Worm (Caenorhabditis elegans) whole organism, L4 larva: Measurements from ENCODE around the gene ttr-18.

Experiments
- F26F4.8 ChIP-seq: fragments of 200-800 bp; sonication (Bioruptor generic); conservative IDR thresholded peaks from 2 replicates; pipeline ENCODE4 v1.3.6; 2022; ENCODE audit warnings: missing genetic modification characterization, missing compliant biosample characterization
- F37D6.2 ChIP-seq: sonication (generic microtip); optimal IDR thresholded peaks from 2 replicates; lab custom pipeline; 2016; ENCODE audit warnings: mild to moderate bottlenecking, missing genetic modification characterization, missing compliant biosample characterization
- T26A8.4 ChIP-seq: fragments of 200-800 bp; sonication (Bioruptor generic); IDR thresholded peaks from 2 replicates; pipeline ENCODE4 v1.3.6; 2022; ENCODE audit warnings: missing genetic modification characterization, missing compliant biosample characterization
- Y105C5A.15 ChIP-seq: fragments of 200-800 bp; sonication (Bioruptor generic); IDR thresholded peaks from 2 replicates; pipeline ENCODE4 v1.3.6; 2022; ENCODE audit warnings: missing genetic modification characterization, missing compliant biosample characterization
- Y5F2A.4 ChIP-seq: fragments of 200-800 bp; sonication (Bioruptor generic); optimal IDR thresholded peaks from 2 replicates; lab custom pipeline; 2018; ENCODE audit warnings: mild to moderate bottlenecking, missing genetic modification characterization, missing compliant biosample characterization
- Y75B8A.6 ChIP-seq: fragments of 200-800 bp; sonication (Bioruptor generic); IDR thresholded peaks from 2 replicates; pipeline ENCODE4 v1.3.6; 2022; ENCODE audit warnings: missing genetic modification reagents, missing genetic modification characterization, missing compliant biosample characterization
- ZK337.2 ChIP-seq: fragments of 200-800 bp; sonication (Bioruptor generic); IDR thresholded peaks from 2 replicates; pipeline ENCODE4 v1.3.6; 2022; ENCODE audit warnings: missing genetic modification reagents, missing genetic modification characterization, missing compliant biosample characterization
- ZK546.5 ChIP-seq, 2 experiments: sonication (generic microtip); optimal IDR thresholded peaks; 2 replicates each; lab custom pipeline; 2017; ENCODE audit warnings: missing biosample characterization in 2 of 2, missing genetic modification characterization in 2 of 2
- arid-1 ChIP-seq: fragments of 200-800 bp; sonication (Bioruptor generic); conservative IDR thresholded peaks from 2 replicates; pipeline ENCODE4 v1.3.6; 2022; ENCODE audit warnings: missing genetic modification reagents, missing genetic modification characterization, missing compliant biosample characterization
- ceh-20 ChIP-seq: fragments of 200-800 bp; sonication (Bioruptor generic); IDR thresholded peaks from 2 replicates; pipeline ENCODE4 v1.3.6; 2022; ENCODE audit warnings: missing genetic modification reagents, missing genetic modification characterization, missing compliant biosample characterization
- ceh-44 ChIP-seq: fragments of 200-800 bp; sonication (Bioruptor generic); IDR thresholded peaks from 2 replicates; pipeline ENCODE4 v1.3.6; 2022; ENCODE audit warnings: missing genetic modification reagents, missing genetic modification characterization, missing compliant biosample characterization
- ceh-82 ChIP-seq: sonication (generic microtip); optimal IDR thresholded peaks from 2 replicates; lab custom pipeline; 2017; ENCODE audit warnings: missing biosample characterization, missing genetic modification characterization
- ces-1 ChIP-seq: fragments of 150-350 bp; sonication (generic microtip); optimal IDR thresholded peaks from 4 replicates; lab custom pipeline; 2014; ENCODE audit warnings: missing biosample characterization, missing genetic modification reagents, missing genetic modification characterization
- cey-2 ChIP-seq: sonication (generic microtip); optimal IDR thresholded peaks from 3 replicates; lab custom pipeline; 2017; ENCODE audit warnings: missing genetic modification characterization, mild to moderate bottlenecking, missing compliant biosample characterization, antibody characterized with exemption, borderline replicate concordance; ENCODE audit not compliant: insufficient read depth
- daf-16 ChIP-seq, 3 experiments: sonication (generic microtip); optimal IDR thresholded peaks; 2 replicates each; lab custom pipeline; 2016 to 2017; ENCODE audit warnings: missing genetic modification characterization in 3 of 3, missing genetic modification reagents in 3 of 3, mild to moderate bottlenecking in 2 of 3, missing compliant biosample characterization in 2 of 3, missing biosample characterization in 1 of 3, moderate library complexity in 1 of 3
- daf-19 ChIP-seq: fragments of 200-800 bp; sonication (Bioruptor generic); conservative IDR thresholded peaks from 2 replicates; pipeline ENCODE4 v1.3.6; 2022; ENCODE audit warnings: missing genetic modification characterization, missing compliant biosample characterization
- dmd-6 ChIP-seq: fragments of 200-800 bp; sonication (Bioruptor generic); IDR thresholded peaks from 2 replicates; pipeline ENCODE4 v1.3.6; 2022; ENCODE audit warnings: missing genetic modification reagents, missing genetic modification characterization, missing compliant biosample characterization
- dpl-1 ChIP-seq: fragments of 150-350 bp; optimal IDR thresholded peaks from 2 replicates; lab custom pipeline; 2014; ENCODE audit warnings: missing biosample characterization, missing genetic modification reagents, missing genetic modification characterization
- dve-1 ChIP-seq: sonication (generic microtip); optimal IDR thresholded peaks from 2 replicates; lab custom pipeline; 2017; ENCODE audit warnings: antibody characterized with exemption, mild to moderate bottlenecking, missing genetic modification characterization, missing compliant biosample characterization; ENCODE audit not compliant: insufficient read depth
- egl-27 ChIP-seq: sonication (generic microtip); optimal IDR thresholded peaks from 3 replicates; lab custom pipeline; 2017; ENCODE audit warnings: missing biosample characterization, missing genetic modification reagents, missing genetic modification characterization
- fkh-10 ChIP-seq: fragments of 150-350 bp; optimal IDR thresholded peaks from 2 replicates; lab custom pipeline; 2014; ENCODE audit warnings: missing biosample characterization, missing genetic modification reagents, missing genetic modification characterization
- fos-1 ChIP-seq: fragments of 150-350 bp; optimal IDR thresholded peaks from 2 replicates; lab custom pipeline; 2014; ENCODE audit warnings: missing biosample characterization, missing genetic modification characterization
- hlh-11 ChIP-seq: fragments of 200-800 bp; sonication (Bioruptor generic); optimal IDR thresholded peaks from 2 replicates; lab custom pipeline; 2018; ENCODE audit warnings: mild to moderate bottlenecking, missing genetic modification characterization, missing compliant biosample characterization
- hmg-1.1 ChIP-seq: fragments of 200-800 bp; sonication (Bioruptor generic); IDR thresholded peaks from 2 replicates; pipeline ENCODE4 v1.3.6; 2022; ENCODE audit warnings: missing genetic modification reagents, missing genetic modification characterization, missing compliant biosample characterization
- lin-13 ChIP-seq: fragments of 150-350 bp; optimal IDR thresholded peaks from 2 replicates; lab custom pipeline; 2014; ENCODE audit warnings: missing biosample characterization, missing genetic modification reagents, missing genetic modification characterization
- lin-29 ChIP-seq: fragments of 200-800 bp; sonication (Bioruptor generic); IDR thresholded peaks from 2 replicates; pipeline ENCODE4 v1.3.6; 2022; ENCODE audit warnings: missing genetic modification reagents, missing genetic modification characterization, missing compliant biosample characterization
- lin-39 ChIP-seq: fragments of 150-350 bp; optimal IDR thresholded peaks from 2 replicates; lab custom pipeline; 2014; ENCODE audit warnings: missing biosample characterization, missing genetic modification reagents, missing genetic modification characterization
- lir-3 ChIP-seq: sonication (generic microtip); optimal IDR thresholded peaks from 2 replicates; lab custom pipeline; 2016; ENCODE audit warnings: mild to moderate bottlenecking, missing genetic modification characterization, missing compliant biosample characterization
- lsy-2 ChIP-seq, 2 experiments: fragments of 150-350 bp in 1 of 2; sonication (generic microtip) in 1 of 2; optimal IDR thresholded peaks; 2 replicates each; lab custom pipeline; 2014 to 2017; ENCODE audit warnings: missing biosample characterization in 2 of 2, missing genetic modification characterization in 2 of 2
- madf-9 ChIP-seq: fragments of 200-800 bp; sonication (Bioruptor generic); conservative IDR thresholded peaks from 2 replicates; pipeline ENCODE4 v1.3.6; 2022; ENCODE audit warnings: missing genetic modification reagents, missing genetic modification characterization, missing compliant biosample characterization
- mdt-29 ChIP-seq: fragments of 200-800 bp; sonication (Bioruptor generic); IDR thresholded peaks from 2 replicates; pipeline ENCODE4 v1.3.6; 2022; ENCODE audit warnings: missing genetic modification reagents, missing genetic modification characterization, missing compliant biosample characterization
- mxl-2 ChIP-seq: fragments of 200-800 bp; sonication (Bioruptor generic); conservative IDR thresholded peaks from 2 replicates; pipeline ENCODE4 v1.3.6; 2022; ENCODE audit warnings: missing genetic modification reagents, missing genetic modification characterization, missing compliant biosample characterization
- mxl-3 ChIP-seq: fragments of 200-800 bp; sonication (Bioruptor generic); optimal IDR thresholded peaks from 2 replicates; lab custom pipeline; 2018; ENCODE audit warnings: mild to moderate bottlenecking, missing genetic modification characterization, missing compliant biosample characterization
- nhr-10 ChIP-seq: fragments of 150-350 bp; optimal IDR thresholded peaks from 2 replicates; lab custom pipeline; 2014; ENCODE audit warnings: missing biosample characterization, missing genetic modification characterization
- nhr-111 ChIP-seq: fragments of 200-800 bp; sonication (Bioruptor generic); optimal IDR thresholded peaks from 2 replicates; lab custom pipeline; 2018; ENCODE audit warnings: mild to moderate bottlenecking, missing genetic modification characterization, missing compliant biosample characterization
- nhr-28 ChIP-seq: fragments of 150-350 bp; optimal IDR thresholded peaks from 2 replicates; lab custom pipeline; 2014; ENCODE audit warnings: missing biosample characterization, missing genetic modification characterization
- nhr-42 ChIP-seq: fragments of 200-800 bp; sonication (Bioruptor generic); IDR thresholded peaks from 2 replicates; pipeline ENCODE4 v1.3.6; 2022; ENCODE audit warnings: missing genetic modification characterization, missing compliant biosample characterization
- nhr-48 ChIP-seq: sonication (generic microtip); optimal IDR thresholded peaks from 2 replicates; lab custom pipeline; 2016; ENCODE audit warnings: mild to moderate bottlenecking, missing genetic modification characterization, missing compliant biosample characterization
- nhr-76 ChIP-seq: fragments of 150-350 bp; optimal IDR thresholded peaks from 2 replicates; lab custom pipeline; 2014; ENCODE audit warnings: missing biosample characterization, missing genetic modification characterization
- pha-4 ChIP-seq, 2 experiments: fragments of 150-350 bp in 1 of 2; fragments of 200-800 bp in 1 of 2; sonication (Bioruptor generic) in 1 of 2; IDR thresholded peaks in 1 of 2; optimal IDR thresholded peaks in 1 of 2; 2 replicates each; pipeline versions ENCODE4 v1.3.6 to Lab custom; 2014 to 2022; ENCODE audit warnings: missing genetic modification characterization in 2 of 2, missing genetic modification reagents in 2 of 2, missing biosample characterization in 1 of 2, missing compliant biosample characterization in 1 of 2
- php-3 ChIP-seq: fragments of 200-800 bp; sonication (Bioruptor generic); IDR thresholded peaks from 2 replicates; pipeline ENCODE4 v1.3.6; 2022; ENCODE audit warnings: missing genetic modification reagents, missing genetic modification characterization, missing compliant biosample characterization
- saeg-2 ChIP-seq: fragments of 200-800 bp; sonication (Bioruptor generic); IDR thresholded peaks from 2 replicates; pipeline ENCODE4 v1.3.6; 2022; ENCODE audit warnings: missing genetic modification reagents, missing genetic modification characterization, missing compliant biosample characterization
- sdz-12 ChIP-seq: fragments of 200-800 bp; sonication (Bioruptor generic); optimal IDR thresholded peaks from 2 replicates; lab custom pipeline; 2018; ENCODE audit warnings: mild to moderate bottlenecking, missing genetic modification characterization, missing compliant biosample characterization
- snpc-1.2 ChIP-seq: fragments of 200-800 bp; sonication (Bioruptor generic); IDR thresholded peaks from 2 replicates; pipeline ENCODE4 v1.3.6; 2022; ENCODE audit warnings: missing genetic modification reagents, missing genetic modification characterization, missing compliant biosample characterization
- spr-1 ChIP-seq: sonication (generic microtip); optimal IDR thresholded peaks from 2 replicates; lab custom pipeline; 2016; ENCODE audit warnings: mild to moderate bottlenecking, missing genetic modification characterization, missing compliant biosample characterization
- tra-1 ChIP-seq: fragments of 200-800 bp; sonication (Bioruptor generic); IDR thresholded peaks from 2 replicates; pipeline ENCODE4 v1.3.6; 2022; ENCODE audit warnings: missing genetic modification reagents, missing genetic modification characterization, missing compliant biosample characterization
- vab-7 ChIP-seq: fragments of 200-800 bp; sonication (Bioruptor generic); IDR thresholded peaks from 2 replicates; pipeline ENCODE4 v1.3.6; 2022; ENCODE audit warnings: missing genetic modification reagents, missing genetic modification characterization, missing compliant biosample characterization
- zag-1 ChIP-seq: fragments of 150-350 bp; optimal IDR thresholded peaks from 2 replicates; lab custom pipeline; 2014; ENCODE audit warnings: missing biosample characterization, missing genetic modification characterization
- zfp-2 ChIP-seq: sonication (generic microtip); optimal IDR thresholded peaks from 2 replicates; lab custom pipeline; 2016; ENCODE audit warnings: mild to moderate bottlenecking, missing genetic modification characterization, missing compliant biosample characterization
- zip-11 ChIP-seq: fragments of 200-800 bp; sonication (Bioruptor generic); IDR thresholded peaks from 2 replicates; pipeline ENCODE4 v1.3.6; 2022; ENCODE audit warnings: missing genetic modification characterization, missing compliant biosample characterization

The ttr-18 gene

DNA sequence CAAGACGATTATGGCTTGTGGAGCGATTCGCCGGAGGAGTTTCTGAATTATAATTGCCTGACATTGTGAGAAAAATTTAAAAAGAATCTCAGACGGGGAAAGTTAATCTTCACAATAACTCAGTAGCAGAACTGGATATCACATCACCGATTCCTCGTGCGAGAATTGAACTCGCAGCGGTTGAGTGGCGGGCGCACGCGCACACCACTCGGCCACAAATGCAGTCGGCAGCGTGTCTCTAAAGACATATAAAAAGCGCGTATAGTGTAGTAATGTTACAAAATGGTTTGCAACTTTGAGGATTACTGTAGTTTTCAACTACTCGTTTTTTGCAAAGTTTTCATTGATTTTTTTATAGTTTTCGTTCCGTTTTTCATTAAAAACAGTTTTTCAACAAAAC lies 1.9 kb downstream of the ttr-18 start (continued):
- TF ChIP-seq Y5F2A.4 (GFP tag; lab: Kevin White, UChicago) (peak; percentile 95), dve-1 (tag; lab: Kevin White, UChicago) (peak; percentile 78), saeg-2 (GFP tag; lab: Robert Waterston, UW) (peak; percentile 93), ZK546.5 (tag; optimal IDR thresholded peaks at IDR 0.05; lab: Kevin White, UChicago) (no peak), ces-1 (no peak), T26A8.4 (GFP tag; lab: Robert Waterston, UW) (peak; percentile 88), nhr-28 (no peak), daf-19 (peak; percentile 97), nhr-10 (tag; lab: Kevin White, UChicago) (no peak), madf-9 (GFP tag; lab: Robert Waterston, UW) (peak; percentile 94), lin-39 (tag; lab: Kevin White, UChicago) (no peak), nhr-48 (peak; percentile 76), nhr-76 (tag; lab: Kevin White, UChicago) (no peak), lin-13 (GFP tag; lab: Kevin White, UChicago) (peak; percentile 73), Y75B8A.6 (GFP tag; lab: Robert Waterston, UW) (peak; percentile 87), dmd-6 (GFP tag; lab: Robert Waterston, UW) (peak; percentile 72), spr-1 (tag; lab: Kevin White, UChicago) (peak; percentile 89), hlh-11 (tag; lab: Kevin White, UChicago) (peak; percentile 73), php-3 (peak; percentile 79), F26F4.8 (peak; percentile 99), arid-1 (GFP tag; lab: Robert Waterston, UW) (peak; percentile 97), ceh-82 (no peak), mxl-3 (GFP tag; lab: Kevin White, UChicago) (peak; percentile 88), Y105C5A.15 (GFP tag; lab: Robert Waterston, UW) (peak; percentile 97), F37D6.2 (tag; lab: Kevin White, UChicago) (peak; percentile 72), nhr-111 (GFP tag; lab: Kevin White, UChicago) (peak; percentile 70), vab-7 (peak; percentile 98), daf-16 (GFP tag; optimal IDR thresholded peaks at IDR 0.05; lab: Kevin White, UChicago) (peak; percentile 61 to 91), daf-16 (tag; optimal IDR thresholded peaks at IDR 0.05; lab: Kevin White, UChicago) (peak; percentile 68), sdz-12 (peak; percentile 79), mdt-29 (GFP tag; lab: Robert Waterston, UW) (peak; percentile 87), fkh-10 (GFP tag; lab: Kevin White, UChicago) (peak; percentile 34), fos-1 (tag; lab: Kevin White, UChicago) (no peak), hmg-1.1 (GFP tag; lab: Robert Waterston, UW) (peak; percentile 95), ZK337.2 (GFP tag; lab: Robert Waterston, UW) (peak; percentile 91), zag-1 (tag; lab: Kevin White, UChicago) (no peak), lin-29 (GFP tag; lab: Robert Waterston, UW) (peak; percentile 84), ceh-44 (GFP tag; lab: Robert Waterston, UW) (peak; percentile 92; the same call in 1 of the 2 replicates), pha-4 (GFP tag; IDR thresholded peaks at IDR 0.05; lab: Robert Waterston, UW) (peak; percentile 96), pha-4 (tag; optimal IDR thresholded peaks at IDR 0.05; lab: Kevin White, UChicago) (no peak), mxl-2 (GFP tag; lab: Robert Waterston, UW) (peak; percentile 75), lir-3 (tag; lab: Kevin White, UChicago) (peak; percentile 87), nhr-42 (GFP tag; lab: Robert Waterston, UW) (peak; percentile 84), tra-1 (GFP tag; lab: Robert Waterston, UW) (peak; percentile 93), ceh-20 (peak; percentile 92), cey-2 (tag; lab: Kevin White, UChicago) (peak; percentile 49), egl-27 (no peak), snpc-1.2 (GFP tag; lab: Robert Waterston, UW) (peak; percentile 92), lsy-2 (tag; optimal IDR thresholded peaks at IDR 0.05; lab: Kevin White, UChicago) (peak in 1 of 2 experiments; percentile 87), zip-11 (GFP tag; lab: Robert Waterston, UW) (peak; percentile 91), dpl-1 (GFP tag; lab: Kevin White, UChicago) (peak; percentile 46), zfp-2 (peak; percentile 70)
